Worm (Caenorhabditis elegans) whole organism, late embryonic: Measurements from ENCODE around the gene exos-9.

Experiments
- K02D7.2 ChIP-seq: sonication (generic microtip); optimal IDR thresholded peaks from 2 replicates; lab custom pipeline; 2017; ENCODE audit warnings: mild to moderate bottlenecking, missing genetic modification characterization, missing compliant biosample characterization
- ama-1 ChIP-seq: fragments of 150-350 bp; optimal IDR thresholded peaks from 2 replicates; lab custom pipeline; 2014
- ceh-14 ChIP-seq: sonication (generic microtip); optimal IDR thresholded peaks from 2 replicates; lab custom pipeline; 2016; ENCODE audit warnings: missing genotype, missing genetic modification characterization, missing compliant biosample characterization
- ceh-22 ChIP-seq: sonication (generic microtip); optimal IDR thresholded peaks from 2 replicates; lab custom pipeline; 2017; ENCODE audit warnings: missing biosample characterization, missing genetic modification characterization
- ceh-31 ChIP-seq: sonication (generic microtip); optimal IDR thresholded peaks from 2 replicates; lab custom pipeline; 2016; ENCODE audit warnings: missing genetic modification characterization, missing compliant biosample characterization
- ceh-6 ChIP-seq: fragments of 200-800 bp; sonication (Bioruptor generic); optimal IDR thresholded peaks from 2 replicates; lab custom pipeline; 2018; ENCODE audit warnings: mild to moderate bottlenecking, missing genetic modification characterization, missing compliant biosample characterization
- dve-1 ChIP-seq: sonication (generic microtip); optimal IDR thresholded peaks from 2 replicates; lab custom pipeline; 2017; ENCODE audit warnings: antibody characterized with exemption, mild to moderate bottlenecking, missing genetic modification characterization, missing compliant biosample characterization
- fkh-10 ChIP-seq: fragments of 150-350 bp; optimal IDR thresholded peaks from 2 replicates; lab custom pipeline; 2014; ENCODE audit warnings: missing biosample characterization, missing genetic modification reagents, missing genetic modification characterization
- hlh-8 ChIP-seq: sonication (generic microtip); optimal IDR thresholded peaks from 2 replicates; lab custom pipeline; 2016; ENCODE audit warnings: missing genotype, missing genetic modification characterization, missing compliant biosample characterization
- pha-4 ChIP-seq: fragments of 150-350 bp; optimal IDR thresholded peaks from 2 replicates; lab custom pipeline; 2018; ENCODE audit warnings: missing biosample characterization, missing genetic modification reagents, missing genetic modification characterization
- tbx-2 ChIP-seq: sonication (generic microtip); optimal IDR thresholded peaks from 2 replicates; lab custom pipeline; 2016; ENCODE audit warnings: missing genetic modification characterization, missing compliant biosample characterization

- TF ChIP-seq ceh-14 (tag; lab: Kevin White, UChicago) (no peak), dve-1 (tag; lab: Kevin White, UChicago) (no peak), ceh-6 (GFP tag; lab: Kevin White, UChicago) (no peak), pha-4 (no peak), ceh-22 (tag; lab: Kevin White, UChicago) (no peak), tbx-2 (tag; lab: Kevin White, UChicago) (no peak), fkh-10 (no peak), ceh-31 (no peak), K02D7.2 (tag; lab: Kevin White, UChicago) (no peak), hlh-8 (tag; lab: Kevin White, UChicago) (no peak), ama-1 (lab: Kevin White, UChicago) (no peak)
These were observed 43.2 kb upstream of the exos-9 start, which contains the start of gene ztf-31 for ce11 chrIII:7241065-7241464.
